Fruit fly (Drosophila melanogaster) whole organism, embryonic: ENCODE results near the gene CG10226.

ENCODE experiments used
- Atf6 ChIP-seq: fragments of 200-800 bp; sonication (Bioruptor generic); IDR thresholded peaks from 2 replicates; pipeline ENCODE4 v1.3.6; 2022; ENCODE audit warnings: missing biosample characterization, missing genetic modification characterization
- B-H2 ChIP-seq: fragments of 200-800 bp; sonication (Bioruptor generic); optimal IDR thresholded peaks from 2 replicates; lab custom pipeline; 2018; ENCODE audit warnings: missing biosample characterization, mild to moderate bottlenecking, missing genetic modification characterization
- CG10321 ChIP-seq: fragments of 200-800 bp; sonication (Bioruptor generic); IDR thresholded peaks from 2 replicates; pipeline ENCODE4 v1.3.6; 2022; ENCODE audit warnings: missing biosample characterization, missing genetic modification characterization
- CG10543 ChIP-seq: fragments of 200-800 bp; sonication (Bioruptor generic); optimal IDR thresholded peaks from 3 replicates; lab custom pipeline; 2017; ENCODE audit warnings: missing biosample characterization, mild to moderate bottlenecking, missing genetic modification characterization, moderate library complexity
- CG10565 ChIP-seq: fragments of 200-800 bp; sonication (Bioruptor generic); optimal IDR thresholded peaks from 3 replicates; lab custom pipeline; 2016; ENCODE audit warnings: missing biosample characterization, mild to moderate bottlenecking, missing genetic modification characterization
- CG10959 ChIP-seq: fragments of 200-800 bp; sonication (Bioruptor generic); IDR thresholded peaks from 2 replicates; pipeline ENCODE4 v1.3.6; 2022; ENCODE audit warnings: missing biosample characterization, missing genetic modification characterization
- CG12391 ChIP-seq: fragments of 200-800 bp; sonication (Bioruptor generic); optimal IDR thresholded peaks from 3 replicates; lab custom pipeline; 2018; ENCODE audit warnings: missing biosample characterization, mild to moderate bottlenecking, missing genetic modification characterization, moderate library complexity
- CG13894 ChIP-seq: fragments of 200-800 bp; sonication (Bioruptor generic); optimal IDR thresholded peaks from 3 replicates; lab custom pipeline; 2018; ENCODE audit warnings: missing biosample characterization, mild to moderate bottlenecking, missing genetic modification characterization, moderate library complexity
- CG15269 ChIP-seq: fragments of 200-800 bp; sonication (Bioruptor generic); optimal IDR thresholded peaks from 2 replicates; lab custom pipeline; 2018; ENCODE audit warnings: missing biosample characterization, mild to moderate bottlenecking, missing genetic modification characterization, moderate library complexity
- CG15601 ChIP-seq: fragments of 200-800 bp; sonication (Bioruptor generic); optimal IDR thresholded peaks from 3 replicates; lab custom pipeline; 2019; ENCODE audit warnings: missing biosample characterization, mild to moderate bottlenecking, missing genetic modification characterization, moderate library complexity
- CG17328 ChIP-seq: fragments of 200-800 bp; sonication (Bioruptor generic); IDR thresholded peaks from 2 replicates; pipeline ENCODE4 v1.3.6; 2022; ENCODE audit warnings: missing biosample characterization, missing genetic modification characterization
- CG18262 ChIP-seq: fragments of 200-800 bp; optimal IDR thresholded peaks from 3 replicates; lab custom pipeline; 2019; ENCODE audit warnings: missing biosample characterization, mild to moderate bottlenecking, missing genetic modification characterization, moderate library complexity
- CG18476 ChIP-seq: fragments of 200-800 bp; sonication (Bioruptor generic); optimal IDR thresholded peaks from 2 replicates; lab custom pipeline; 2016; ENCODE audit warnings: missing biosample characterization, mild to moderate bottlenecking, missing genetic modification characterization
- CG18764 ChIP-seq: fragments of 200-800 bp; sonication (Bioruptor generic); optimal IDR thresholded peaks from 3 replicates; lab custom pipeline; 2016; ENCODE audit warnings: missing biosample characterization, missing genetic modification characterization
- CG2129 ChIP-seq: fragments of 200-800 bp; sonication (Bioruptor generic); IDR thresholded peaks from 2 replicates; pipeline ENCODE4 v1.3.6; 2022; ENCODE audit warnings: missing biosample characterization, missing genetic modification characterization; ENCODE audit not compliant: partially characterized antibody
- CG2875 ChIP-seq: fragments of 200-800 bp; sonication (Bioruptor generic); optimal IDR thresholded peaks from 2 replicates; lab custom pipeline; 2017; ENCODE audit warnings: missing biosample characterization, mild to moderate bottlenecking, missing genetic modification characterization, missing genetic modification reagents
- CG31441 ChIP-seq: fragments of 200-800 bp; sonication (Bioruptor generic); IDR thresholded peaks from 2 replicates; pipeline ENCODE4 v1.3.6; 2022; ENCODE audit warnings: missing biosample characterization, missing genetic modification characterization
- CG32532 ChIP-seq: fragments of 200-800 bp; sonication (Bioruptor generic); IDR thresholded peaks from 2 replicates; pipeline ENCODE4 v1.3.6; 2022; ENCODE audit warnings: missing biosample characterization, missing genetic modification characterization
- CG32767 ChIP-seq: fragments of 200-800 bp; sonication (Bioruptor generic); IDR thresholded peaks from 2 replicates; pipeline ENCODE4 v1.3.6; 2022; ENCODE audit warnings: missing biosample characterization, missing genetic modification characterization
- CG6813 ChIP-seq: fragments of 200-800 bp; sonication (Bioruptor generic); optimal IDR thresholded peaks from 2 replicates; lab custom pipeline; 2017; ENCODE audit warnings: missing biosample characterization, missing genetic modification characterization, mild to moderate bottlenecking, moderate library complexity, missing genetic modification reagents
- CG7928 ChIP-seq: fragments of 200-800 bp; sonication (Bioruptor generic); optimal IDR thresholded peaks from 2 replicates; lab custom pipeline; 2017; ENCODE audit warnings: missing biosample characterization, mild to moderate bottlenecking, missing genetic modification characterization
- CG9437 ChIP-seq: fragments of 200-800 bp; sonication (Bioruptor generic); optimal IDR thresholded peaks from 2 replicates; lab custom pipeline; 2018; ENCODE audit warnings: missing biosample characterization, mild to moderate bottlenecking, missing genetic modification characterization
- CG9727 ChIP-seq: fragments of 200-800 bp; sonication (Bioruptor generic); optimal IDR thresholded peaks from 3 replicates; lab custom pipeline; 2017; ENCODE audit warnings: missing biosample characterization, mild to moderate bottlenecking, missing genetic modification characterization
- D19B ChIP-seq: fragments of 200-800 bp; sonication (Bioruptor generic); optimal IDR thresholded peaks from 2 replicates; lab custom pipeline; 2017; ENCODE audit warnings: missing biosample characterization, mild to moderate bottlenecking, missing genetic modification characterization
- Dek ChIP-seq: fragments of 200-800 bp; sonication (Bioruptor generic); optimal IDR thresholded peaks from 3 replicates; lab custom pipeline; 2019; ENCODE audit warnings: missing biosample characterization, mild to moderate bottlenecking, missing genetic modification characterization, moderate library complexity
- Fer1 ChIP-seq: fragments of 200-800 bp; sonication (Bioruptor generic); optimal IDR thresholded peaks from 2 replicates; lab custom pipeline; 2017; ENCODE audit warnings: missing biosample characterization, mild to moderate bottlenecking, missing genetic modification characterization
- H2.0 ChIP-seq: fragments of 200-800 bp; sonication (Bioruptor generic); IDR thresholded peaks from 2 replicates; pipeline ENCODE4 v1.3.6; 2022; ENCODE audit warnings: missing biosample characterization, missing genetic modification characterization
- HHEX ChIP-seq: fragments of 200-800 bp; sonication (Bioruptor generic); optimal IDR thresholded peaks from 3 replicates; lab custom pipeline; 2017; ENCODE audit warnings: missing biosample characterization, mild to moderate bottlenecking, missing genetic modification characterization, missing genetic modification reagents
- HLH3B ChIP-seq: fragments of 200-800 bp; sonication (Bioruptor generic); IDR thresholded peaks from 2 replicates; pipeline ENCODE4 v1.3.6; 2022; ENCODE audit warnings: missing biosample characterization, missing genetic modification characterization
- Hr3 ChIP-seq: fragments of 200-800 bp; sonication (Bioruptor generic); optimal IDR thresholded peaks from 3 replicates; lab custom pipeline; 2016; ENCODE audit warnings: missing biosample characterization, missing genetic modification characterization
- Kr ChIP-seq: fragments of 200-800 bp; sonication (Bioruptor generic); optimal IDR thresholded peaks from 2 replicates; lab custom pipeline; 2017; ENCODE audit warnings: missing biosample characterization, mild to moderate bottlenecking, missing genetic modification characterization
- MESR4 ChIP-seq: fragments of 200-800 bp; sonication (Bioruptor generic); optimal IDR thresholded peaks from 2 replicates; lab custom pipeline; 2018; ENCODE audit warnings: missing biosample characterization, mild to moderate bottlenecking, missing genetic modification characterization, moderate library complexity
- NK7.1 ChIP-seq: fragments of 200-800 bp; sonication (Bioruptor generic); optimal IDR thresholded peaks from 3 replicates; lab custom pipeline; 2016; ENCODE audit warnings: missing biosample characterization, missing genetic modification characterization
- PHDP ChIP-seq: fragments of 200-800 bp; sonication (Bioruptor generic); optimal IDR thresholded peaks from 3 replicates; lab custom pipeline; 2018; ENCODE audit warnings: missing biosample characterization, mild to moderate bottlenecking, missing genetic modification characterization, moderate library complexity
- Side ChIP-seq: fragments of 200-800 bp; sonication (Bioruptor generic); optimal IDR thresholded peaks from 2 replicates; lab custom pipeline; 2016; ENCODE audit warnings: missing biosample characterization, missing genetic modification characterization
- cad ChIP-seq: fragments of >200 bp; optimal IDR thresholded peaks from 2 replicates; lab custom pipeline; 2017; ENCODE audit warnings: missing biosample characterization, missing genetic modification characterization
- eve ChIP-seq, 2 experiments: fragments of >200 bp; optimal IDR thresholded peaks; 2 replicates each; lab custom pipeline; 2017; ENCODE audit warnings: missing biosample characterization in 2 of 2, missing genetic modification characterization in 2 of 2
- exex ChIP-seq: fragments of 200-800 bp; sonication (Bioruptor generic); optimal IDR thresholded peaks from 4 replicates; lab custom pipeline; 2018; ENCODE audit warnings: missing biosample characterization, mild to moderate bottlenecking, missing genetic modification characterization, moderate library complexity
- grau ChIP-seq: fragments of 200-800 bp; optimal IDR thresholded peaks from 3 replicates; lab custom pipeline; 2019; ENCODE audit warnings: missing biosample characterization, mild to moderate bottlenecking, missing genetic modification characterization, moderate library complexity
- lmd ChIP-seq: fragments of 200-800 bp; sonication (Bioruptor generic); IDR thresholded peaks from 2 replicates; pipeline ENCODE4 v1.3.6; 2022; ENCODE audit warnings: missing biosample characterization, missing genetic modification characterization
- mam ChIP-seq: fragments of 200-800 bp; sonication (Bioruptor generic); optimal IDR thresholded peaks from 3 replicates; lab custom pipeline; 2016; ENCODE audit warnings: missing biosample characterization, missing genetic modification characterization
- mld ChIP-seq: fragments of 200-800 bp; sonication (Bioruptor generic); IDR thresholded peaks from 3 replicates; pipeline ENCODE4 v1.3.6; 2022; ENCODE audit warnings: missing biosample characterization, missing genetic modification characterization; ENCODE audit not compliant: partially characterized antibody
- oc ChIP-seq: fragments of 200-800 bp; sonication (Bioruptor generic); optimal IDR thresholded peaks from 2 replicates; lab custom pipeline; 2018; ENCODE audit warnings: missing biosample characterization, mild to moderate bottlenecking, missing genetic modification characterization, moderate library complexity
- otp ChIP-seq: fragments of 200-800 bp; sonication (Bioruptor generic); IDR thresholded peaks from 3 replicates; pipeline ENCODE4, ENCODE4 v1.3.6; 2022; ENCODE audit warnings: missing biosample characterization, missing genetic modification characterization
- pan ChIP-seq, 4 experiments: fragments of >200 bp in 3 of 4; fragments of 200-800 bp in 1 of 4; sonication (Bioruptor generic) in 1 of 4; optimal IDR thresholded peaks in 3 of 4; IDR thresholded peaks in 1 of 4; 2 replicates each; pipeline versions ENCODE4 v1.3.6 to Lab custom; 2017 to 2022; ENCODE audit warnings: missing biosample characterization in 2 of 4, missing genetic modification characterization in 2 of 4, mixed read lengths in 1 of 4
- prd ChIP-seq, 3 experiments: fragments of >200 bp in 2 of 3; fragments of 200-800 bp in 1 of 3; sonication (Bioruptor generic) in 1 of 3; optimal IDR thresholded peaks in 2 of 3; IDR thresholded peaks in 1 of 3; 2 replicates in 2 of 3; 3 replicates in 1 of 3; pipeline versions ENCODE4 v1.3.6 to Lab custom; 2017 to 2022; ENCODE audit warnings: missing biosample characterization in 1 of 3, missing genetic modification characterization in 1 of 3
- psq ChIP-seq: fragments of 200-800 bp; sonication (Bioruptor generic); optimal IDR thresholded peaks from 2 replicates; lab custom pipeline; 2017; ENCODE audit warnings: missing biosample characterization, missing genetic modification characterization
- repo ChIP-seq: fragments of 200-800 bp; sonication (Bioruptor generic); optimal IDR thresholded peaks from 2 replicates; lab custom pipeline; 2016; ENCODE audit warnings: missing biosample characterization, missing genetic modification characterization

Gene CG10226

DNA sequence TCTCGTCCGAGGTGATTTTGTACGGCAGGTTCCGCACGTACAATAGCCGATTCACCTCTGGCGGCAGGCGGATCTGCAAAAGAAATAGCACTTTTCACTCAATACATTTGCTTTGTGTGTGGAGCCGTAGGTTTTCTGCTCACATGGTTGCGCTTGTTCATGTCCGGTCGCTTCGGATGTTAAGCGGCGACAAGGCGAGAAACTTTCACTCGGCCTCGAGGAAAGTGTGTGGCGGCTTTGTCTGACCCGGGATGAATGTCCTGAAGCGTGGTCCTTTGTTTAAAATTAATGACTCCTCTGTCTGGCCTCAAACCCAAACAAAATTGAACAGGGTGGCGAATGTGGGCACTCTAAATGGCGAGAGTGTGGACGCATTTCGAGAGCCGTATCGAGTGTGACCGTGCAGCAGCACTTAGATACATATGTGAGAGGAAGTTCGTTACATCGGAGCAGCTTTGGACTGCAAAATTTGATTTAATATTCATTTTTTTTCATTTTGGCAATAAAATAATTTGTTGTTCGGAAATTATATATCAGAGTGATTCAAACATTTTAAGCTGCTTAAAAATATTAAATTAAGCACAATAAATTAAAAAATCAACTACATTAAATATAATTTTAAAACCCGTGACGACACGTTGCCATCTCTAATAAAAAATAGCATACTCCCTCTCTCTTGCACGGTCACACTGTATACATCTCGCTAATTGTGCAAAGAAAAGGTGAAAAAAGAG, 46.9 kb downstream of the CG10226 start, which contains the start of the genes Sf3b6 and Tnpo (continued):
- TF ChIP-seq HLH3B (GFP tag; lab: Robert Waterston, UW) (peak; percentile 76), CG2875 (no peak), CG10959 (GFP tag; lab: Robert Waterston, UW) (peak; percentile 61; the same call in 1 of the 2 replicates), CG17328 (GFP tag; lab: Robert Waterston, UW) (peak; percentile 57), H2.0 (GFP tag; lab: Robert Waterston, UW) (peak; percentile 66; the same call in 1 of the 2 replicates), CG9727 (GFP tag; lab: Kevin White, UChicago) (peak; percentile 90), CG10321 (GFP tag; lab: Robert Waterston, UW) (no peak), mld (GFP tag; lab: Robert Waterston, UW) (0 out of 3 replicates have a peak, but pooled peaks have one; percentile 12), lmd (peak; percentile 85), otp (GFP tag; lab: Robert Waterston, UW) (no peak; the same call in 2 of the 3 replicates), pan (optimal IDR thresholded peaks at IDR 0.05; lab: Kevin White, UChicago) (no peak), pan (GFP tag; optimal IDR thresholded peaks at IDR 0.05 in 1 of 2, IDR thresholded peaks at IDR 0.05 in 1 of 2) (peak in 1 of 2 experiments; percentile 80), CG10543 (peak; percentile 84), Atf6 (GFP tag; lab: Robert Waterston, UW) (peak; percentile 74), B-H2 (GFP tag; lab: Kevin White, UChicago) (peak; percentile 63), CG18476 (GFP tag; lab: Kevin White, UChicago) (peak; percentile 67), repo (no peak), MESR4 (GFP tag; lab: Kevin White, UChicago) (peak; percentile 53), mam (GFP tag; lab: Kevin White, UChicago) (peak; percentile 89), psq (GFP tag; lab: Kevin White, UChicago) (peak; percentile 58), CG18764 (peak; percentile 64), prd (optimal IDR thresholded peaks at IDR 0.05; lab: Kevin White, UChicago) (no peak), prd (GFP tag; IDR thresholded peaks at IDR 0.05; lab: Robert Waterston, UW) (peak; percentile 94), grau (tag; lab: Kevin White, UChicago) (peak; percentile 87), eve (GFP tag; optimal IDR thresholded peaks at IDR 0.05; lab: Kevin White, UChicago) (no peak), HHEX (GFP tag; lab: Kevin White, UChicago) (peak; percentile 70), Kr (GFP tag; lab: Kevin White, UChicago) (no peak), CG10565 (GFP tag; lab: Kevin White, UChicago) (no peak), CG32767 (GFP tag; lab: Robert Waterston, UW) (peak; percentile 82), CG15601 (tag; lab: Kevin White, UChicago) (no peak), PHDP (tag; lab: Kevin White, UChicago) (no peak), CG32532 (GFP tag; lab: Robert Waterston, UW) (peak; percentile 89), CG15269 (tag; lab: Kevin White, UChicago) (no peak), CG31441 (no peak), NK7.1 (GFP tag; lab: Kevin White, UChicago) (peak; percentile 48), Dek (no peak), Fer1 (GFP tag; lab: Kevin White, UChicago) (peak; percentile 70), CG12391 (tag; lab: Kevin White, UChicago) (peak; percentile 91), Hr3 (peak; percentile 87), CG13894 (tag; lab: Kevin White, UChicago) (no peak), cad (GFP tag; lab: Kevin White, UChicago) (no peak), exex (tag; lab: Kevin White, UChicago) (no peak), CG2129 (GFP tag; lab: Robert Waterston, UW) (peak; percentile 52), Side (no peak), CG18262 (tag; lab: Kevin White, UChicago) (peak; percentile 87), CG6813 (GFP tag; lab: Kevin White, UChicago) (no peak), oc (tag; lab: Kevin White, UChicago) (no peak), D19B (peak; percentile 88), CG9437 (peak; percentile 76), CG7928 (GFP tag; lab: Kevin White, UChicago) (peak; percentile 47)
